Worm (Caenorhabditis elegans) whole organism, mixed stage, embryonic: Measurements from ENCODE around the gene F14D7.3.

Source experiments
- M03D4.4 ChIP-seq: sonication (generic microtip); optimal IDR thresholded peaks from 2 replicates; lab custom pipeline; 2017; ENCODE audit warnings: mild to moderate bottlenecking, missing genetic modification characterization, missing compliant biosample characterization
- bed-3 ChIP-seq: fragments of 200-800 bp; sonication (Bioruptor generic); optimal IDR thresholded peaks from 3 replicates; lab custom pipeline; 2018; ENCODE audit warnings: mild to moderate bottlenecking, missing genetic modification characterization, moderate library complexity, missing compliant biosample characterization
- ceh-39 ChIP-seq: fragments of 150-350 bp; optimal IDR thresholded peaks from 2 replicates; lab custom pipeline; 2014; ENCODE audit warnings: missing biosample characterization, missing genetic modification characterization
- ceh-43 ChIP-seq: fragments of 200-800 bp; sonication (Bioruptor generic); optimal IDR thresholded peaks from 2 replicates; lab custom pipeline; 2018; ENCODE audit warnings: mild to moderate bottlenecking, missing genetic modification characterization, moderate library complexity, missing compliant biosample characterization
- ceh-83 ChIP-seq: fragments of 200-800 bp; sonication (Bioruptor generic); optimal IDR thresholded peaks from 2 replicates; lab custom pipeline; 2018; ENCODE audit warnings: mild to moderate bottlenecking, missing genetic modification characterization, missing compliant biosample characterization
- ces-1 ChIP-seq: fragments of 150-350 bp; optimal IDR thresholded peaks from 2 replicates; lab custom pipeline; 2014; ENCODE audit warnings: missing biosample characterization, missing genetic modification reagents, missing genetic modification characterization
- cnd-1 ChIP-seq: fragments of 200-800 bp; sonication (Bioruptor generic); optimal IDR thresholded peaks from 2 replicates; lab custom pipeline; 2018; ENCODE audit warnings: mild to moderate bottlenecking, missing genetic modification characterization, missing compliant biosample characterization
- drap-1 ChIP-seq: fragments of 200-800 bp; sonication (Bioruptor generic); optimal IDR thresholded peaks from 3 replicates; lab custom pipeline; 2018; ENCODE audit warnings: mild to moderate bottlenecking, missing genetic modification characterization, missing compliant biosample characterization
- elt-1 ChIP-seq: sonication (generic microtip); optimal IDR thresholded peaks from 2 replicates; lab custom pipeline; 2017; ENCODE audit warnings: missing genetic modification characterization, mild to moderate bottlenecking, missing compliant biosample characterization, antibody characterized with exemption, moderate library complexity, borderline replicate concordance; ENCODE audit not compliant: insufficient read depth
- elt-3 ChIP-seq: fragments of 150-350 bp; optimal IDR thresholded peaks from 2 replicates; lab custom pipeline; 2014; ENCODE audit warnings: missing biosample characterization, missing genetic modification characterization
- ham-2 ChIP-seq: fragments of 200-800 bp; sonication (Bioruptor generic); optimal IDR thresholded peaks from 2 replicates; lab custom pipeline; 2018; ENCODE audit warnings: mild to moderate bottlenecking, missing genetic modification characterization, missing compliant biosample characterization
- hlh-1 ChIP-seq: fragments of 150-350 bp; optimal IDR thresholded peaks from 2 replicates; lab custom pipeline; 2014; ENCODE audit warnings: missing biosample characterization, missing genetic modification reagents, missing genetic modification characterization
- lin-32 ChIP-seq: fragments of 200-800 bp; sonication (Bioruptor generic); optimal IDR thresholded peaks from 2 replicates; lab custom pipeline; 2018; ENCODE audit warnings: mild to moderate bottlenecking, missing genetic modification characterization, missing compliant biosample characterization
- mab-5 ChIP-seq: fragments of 150-350 bp; optimal IDR thresholded peaks from 2 replicates; lab custom pipeline; 2014; ENCODE audit warnings: missing biosample characterization, missing genetic modification characterization
- mep-1 ChIP-seq: fragments of 150-350 bp; optimal IDR thresholded peaks from 2 replicates; lab custom pipeline; 2017; ENCODE audit warnings: missing biosample characterization, missing genetic modification reagents, missing genetic modification characterization, inconsistent platforms
- nhr-12 ChIP-seq: fragments of 150-350 bp; optimal IDR thresholded peaks from 2 replicates; lab custom pipeline; 2014; ENCODE audit warnings: missing biosample characterization, missing genetic modification characterization
- nhr-2 ChIP-seq: fragments of 150-350 bp; optimal IDR thresholded peaks from 2 replicates; lab custom pipeline; 2014; ENCODE audit warnings: missing biosample characterization, missing genetic modification characterization
- nhr-237 ChIP-seq: fragments of 150-350 bp; optimal IDR thresholded peaks from 2 replicates; lab custom pipeline; 2014; ENCODE audit warnings: missing biosample characterization, missing genetic modification characterization
- nhr-28 ChIP-seq: fragments of 150-350 bp; optimal IDR thresholded peaks from 2 replicates; lab custom pipeline; 2014; ENCODE audit warnings: missing biosample characterization, missing genetic modification characterization
- pha-4 ChIP-seq: fragments of 150-350 bp; optimal IDR thresholded peaks from 2 replicates; lab custom pipeline; 2018; ENCODE audit warnings: missing biosample characterization, missing genetic modification reagents, missing genetic modification characterization
- sem-2 ChIP-seq: fragments of 200-800 bp; sonication (Bioruptor generic); optimal IDR thresholded peaks from 2 replicates; lab custom pipeline; 2018; ENCODE audit warnings: mild to moderate bottlenecking, missing genetic modification characterization, missing compliant biosample characterization
- sptf-1 ChIP-seq: sonication (generic microtip); optimal IDR thresholded peaks from 2 replicates; lab custom pipeline; 2017; ENCODE audit warnings: mild to moderate bottlenecking, missing genetic modification characterization, moderate library complexity, missing compliant biosample characterization
- tbx-8 ChIP-seq: fragments of 200-800 bp; sonication (Bioruptor generic); optimal IDR thresholded peaks from 2 replicates; lab custom pipeline; 2018; ENCODE audit warnings: mild to moderate bottlenecking, missing genetic modification characterization, moderate library complexity, missing compliant biosample characterization
- unc-120 ChIP-seq: sonication (generic microtip); optimal IDR thresholded peaks from 2 replicates; lab custom pipeline; 2017; ENCODE audit warnings: missing genetic modification characterization, missing compliant biosample characterization; ENCODE audit not compliant: poor library complexity, severe bottlenecking
- unc-39 ChIP-seq: fragments of 150-350 bp; optimal IDR thresholded peaks from 2 replicates; lab custom pipeline; 2014; ENCODE audit warnings: missing biosample characterization, missing genetic modification characterization
- unc-62 ChIP-seq: fragments of 150-350 bp; optimal IDR thresholded peaks from 2 replicates; lab custom pipeline; 2014; ENCODE audit warnings: missing biosample characterization, missing genetic modification reagents, missing genetic modification characterization
- ztf-11 ChIP-seq: fragments of 150-350 bp; optimal IDR thresholded peaks from 2 replicates; lab custom pipeline; 2014; ENCODE audit warnings: missing biosample characterization, missing genetic modification characterization

F14D7.3 gene

ce11 chrV:14317204-14317603, 20.6 kb downstream of the F14D7.3 start:
- TF ChIP-seq ceh-39 = no peak
- TF ChIP-seq nhr-12 = no peak
- TF ChIP-seq elt-3 (tag; lab: Kevin White, UChicago) = no peak
- TF ChIP-seq M03D4.4 (tag; lab: Kevin White, UChicago) = no peak
- TF ChIP-seq ceh-83 (GFP tag; lab: Kevin White, UChicago) = no peak
- no peak for TF ChIP-seq nhr-2

- TF ChIP-seq ceh-83 (GFP tag; lab: Kevin White, UChicago) (no peak), nhr-2 (no peak), M03D4.4 (tag; lab: Kevin White, UChicago) (no peak), unc-62 (GFP tag; lab: Kevin White, UChicago) (no peak), elt-3 (tag; lab: Kevin White, UChicago) (no peak), lin-32 (GFP tag; lab: Kevin White, UChicago) (no peak), nhr-237 (no peak), unc-39 (tag; lab: Kevin White, UChicago) (no peak), ceh-39 (no peak), ces-1 (GFP tag; lab: Kevin White, UChicago) (no peak), bed-3 (no peak)
Observed at ce11 chrV:14317621-14318020, 21.0 kb downstream of the F14D7.3 start.

- TF ChIP-seq nhr-28 = no peak
- TF ChIP-seq unc-120 = no peak
- no peak for TF ChIP-seq elt-1
- TF ChIP-seq sem-2 (GFP tag; lab: Kevin White, UChicago) = no peak
- TF ChIP-seq tbx-8 = no peak
- TF ChIP-seq ceh-43 = no peak
- TF ChIP-seq cnd-1 (tag; lab: Kevin White, UChicago) = no peak
- no peak for TF ChIP-seq ham-2 (GFP tag; lab: Kevin White, UChicago)
Observed at ce11 chrV:14319101-14319781, 22.6 kb downstream of the F14D7.3 start, which contains the start of gene F47B8.13. F47B8.13 (minus strand) TSS chrV:14319731.

- TF ChIP-seq unc-120 (no peak), nhr-28 (no peak), mab-5 (tag; lab: Kevin White, UChicago) (no peak), mep-1 (no peak), pha-4 (no peak), ceh-43 (no peak)
Observed at ce11 chrV:14320246-14320645, 23.6 kb downstream of the F14D7.3 start, which contains the start of gene F47B8.14. F47B8.14 (plus strand) TSS chrV:14320546.

- no peak for TF ChIP-seq nhr-2
- no peak for TF ChIP-seq cnd-1 (tag; lab: Kevin White, UChicago)
- TF ChIP-seq hlh-1 (tag; lab: Kevin White, UChicago) = no peak
- TF ChIP-seq drap-1 (GFP tag; lab: Kevin White, UChicago) = peak; percentile 31
- TF ChIP-seq nhr-237 = no peak
- no peak for TF ChIP-seq ztf-11 (tag; lab: Kevin White, UChicago)
- peak; percentile 22 for TF ChIP-seq sptf-1
Observed at ce11 chrV:14320730-14321319, 24.2 kb downstream of the F14D7.3 start.

ce11 chrV:14322743-14323142, 26.1 kb downstream of the F14D7.3 start, which contains the start of gene F47B8.3:
F47B8.3 (minus strand) TSS chrV:14323003.
- TF ChIP-seq cnd-1 (tag; lab: Kevin White, UChicago) = no peak
- peak; percentile 17 for TF ChIP-seq ces-1 (GFP tag; lab: Kevin White, UChicago)
- no peak for TF ChIP-seq ceh-43
